Fruit fly (Drosophila melanogaster) whole organism: ENCODE data around the gene CG4281.

Experiments used
- CG8478 ChIP-seq: fragments of >200 bp; optimal IDR thresholded peaks from 2 replicates; lab custom pipeline; 2018; ENCODE audit warnings: inconsistent platforms
- Dll ChIP-seq: fragments of >200 bp; optimal IDR thresholded peaks from 2 replicates; lab custom pipeline; 2017
- pan ChIP-seq: fragments of >200 bp; optimal IDR thresholded peaks from 2 replicates; lab custom pipeline; 2017
- psq ChIP-seq: fragments of >200 bp; optimal IDR thresholded peaks from 2 replicates; lab custom pipeline; 2017
- usp ChIP-seq: fragments of >200 bp; optimal IDR thresholded peaks from 2 replicates; lab custom pipeline; 2017; ENCODE audit warnings: missing biosample characterization, missing genetic modification characterization, mixed read lengths

- TF ChIP-seq psq (lab: Kevin White, UChicago) (no peak), Dll (lab: Kevin White, UChicago) (no peak), usp (no peak), CG8478 (lab: Kevin White, UChicago) (no peak), pan (no peak)
These were observed 11.7 kb upstream of the CG4281 start, which contains the start of gene CG4025 for dm6 chrX:2076412-2077357.
